Worm (Caenorhabditis elegans) whole organism, L4 larva: ENCODE results near the gene B0294.1.

Experiments
- F37D6.2 ChIP-seq: sonication (generic microtip); optimal IDR thresholded peaks from 2 replicates; lab custom pipeline; 2016; ENCODE audit warnings: mild to moderate bottlenecking, missing genetic modification characterization, missing compliant biosample characterization
- F49E8.2 ChIP-seq: sonication (generic microtip); optimal IDR thresholded peaks from 2 replicates; lab custom pipeline; 2016; ENCODE audit warnings: missing compliant biosample characterization, mild to moderate bottlenecking, missing genetic modification characterization, borderline replicate concordance
- T26A8.4 ChIP-seq: fragments of 200-800 bp; sonication (Bioruptor generic); IDR thresholded peaks from 2 replicates; pipeline ENCODE4 v1.3.6; 2022; ENCODE audit warnings: missing genetic modification characterization, missing compliant biosample characterization
- Y105C5A.15 ChIP-seq: fragments of 200-800 bp; sonication (Bioruptor generic); IDR thresholded peaks from 2 replicates; pipeline ENCODE4 v1.3.6; 2022; ENCODE audit warnings: missing genetic modification characterization, missing compliant biosample characterization
- Y75B8A.6 ChIP-seq: fragments of 200-800 bp; sonication (Bioruptor generic); IDR thresholded peaks from 2 replicates; pipeline ENCODE4 v1.3.6; 2022; ENCODE audit warnings: missing genetic modification reagents, missing genetic modification characterization, missing compliant biosample characterization
- aha-1 ChIP-seq: fragments of 150-350 bp; peaks from one replicate; lab custom pipeline; 2014; ENCODE audit warnings: missing biosample characterization, missing genetic modification characterization
- aly-2 ChIP-seq: sonication (generic microtip); optimal IDR thresholded peaks from 2 replicates; lab custom pipeline; 2018; ENCODE audit warnings: missing biosample characterization, missing genetic modification characterization
- ama-1 ChIP-seq: fragments of 150-350 bp; optimal IDR thresholded peaks from 2 replicates; lab custom pipeline; 2014; ENCODE audit warnings: inconsistent platforms, mixed read lengths
- arid-1 ChIP-seq: fragments of 200-800 bp; sonication (Bioruptor generic); conservative IDR thresholded peaks from 2 replicates; pipeline ENCODE4 v1.3.6; 2022; ENCODE audit warnings: missing genetic modification reagents, missing genetic modification characterization, missing compliant biosample characterization
- attf-4 ChIP-seq: sonication (generic microtip); optimal IDR thresholded peaks from 3 replicates; lab custom pipeline; 2017; ENCODE audit warnings: missing biosample characterization, missing genetic modification characterization
- ctbp-1 ChIP-seq: fragments of 200-800 bp; sonication (Bioruptor generic); IDR thresholded peaks from 2 replicates; pipeline ENCODE4 v1.3.6; 2022; ENCODE audit warnings: missing genetic modification reagents, missing genetic modification characterization, missing compliant biosample characterization
- dpl-1 ChIP-seq: fragments of 150-350 bp; optimal IDR thresholded peaks from 2 replicates; lab custom pipeline; 2014; ENCODE audit warnings: missing biosample characterization, missing genetic modification reagents, missing genetic modification characterization
- fkh-10 ChIP-seq: fragments of 150-350 bp; optimal IDR thresholded peaks from 2 replicates; lab custom pipeline; 2014; ENCODE audit warnings: missing biosample characterization, missing genetic modification reagents, missing genetic modification characterization
- hif-1 ChIP-seq, 2 experiments: sonication (generic microtip); optimal IDR thresholded peaks; 2 replicates each; lab custom pipeline; 2016 to 2017; ENCODE audit warnings: missing compliant biosample characterization in 2 of 2, missing genetic modification characterization in 2 of 2, missing genetic modification reagents in 2 of 2, missing genotype in 2 of 2, mild to moderate bottlenecking in 1 of 2
- hlh-11 ChIP-seq: fragments of 200-800 bp; sonication (Bioruptor generic); optimal IDR thresholded peaks from 2 replicates; lab custom pipeline; 2018; ENCODE audit warnings: mild to moderate bottlenecking, missing genetic modification characterization, missing compliant biosample characterization
- hlh-30 ChIP-seq: sonication (generic microtip); optimal IDR thresholded peaks from 2 replicates; lab custom pipeline; 2017; ENCODE audit warnings: antibody characterized with exemption, mild to moderate bottlenecking, missing genetic modification characterization, missing compliant biosample characterization; ENCODE audit not compliant: insufficient read depth
- hmg-1.1 ChIP-seq: fragments of 200-800 bp; sonication (Bioruptor generic); IDR thresholded peaks from 2 replicates; pipeline ENCODE4 v1.3.6; 2022; ENCODE audit warnings: missing genetic modification reagents, missing genetic modification characterization, missing compliant biosample characterization
- jun-1 ChIP-seq: fragments of 150-350 bp; optimal IDR thresholded peaks from 2 replicates; lab custom pipeline; 2014; ENCODE audit warnings: missing biosample characterization, missing genetic modification reagents, missing genetic modification characterization
- lim-7 ChIP-seq: fragments of 200-800 bp; sonication (Bioruptor generic); IDR thresholded peaks from 2 replicates; pipeline ENCODE4 v1.3.6; 2022; ENCODE audit warnings: missing genetic modification characterization, missing compliant biosample characterization
- lin-13 ChIP-seq: fragments of 150-350 bp; optimal IDR thresholded peaks from 2 replicates; lab custom pipeline; 2014; ENCODE audit warnings: missing biosample characterization, missing genetic modification reagents, missing genetic modification characterization
- lin-38 ChIP-seq: fragments of 200-800 bp; sonication (Bioruptor generic); IDR thresholded peaks from 2 replicates; pipeline ENCODE4 v1.3.6; 2022; ENCODE audit warnings: missing genetic modification reagents, missing genetic modification characterization, missing compliant biosample characterization
- lin-39 ChIP-seq: fragments of 150-350 bp; optimal IDR thresholded peaks from 2 replicates; lab custom pipeline; 2014; ENCODE audit warnings: missing biosample characterization, missing genetic modification reagents, missing genetic modification characterization
- madf-5 ChIP-seq, 2 experiments: fragments of 200-800 bp; sonication (Bioruptor generic); IDR thresholded peaks; 2 replicates each; pipeline ENCODE4 v1.3.6; 2022; ENCODE audit warnings: missing compliant biosample characterization in 2 of 2, missing genetic modification characterization in 2 of 2
- mep-1 ChIP-seq: fragments of 150-350 bp; sonication (generic microtip); optimal IDR thresholded peaks from 3 replicates; lab custom pipeline; 2014; ENCODE audit warnings: missing biosample characterization, missing genetic modification characterization
- mes-2 ChIP-seq: sonication (generic microtip); optimal IDR thresholded peaks from 2 replicates; lab custom pipeline; 2016; ENCODE audit warnings: missing genotype, mild to moderate bottlenecking, missing genetic modification characterization, missing compliant biosample characterization; ENCODE audit not compliant: poor library complexity, severe bottlenecking
- mxl-2 ChIP-seq: fragments of 200-800 bp; sonication (Bioruptor generic); conservative IDR thresholded peaks from 2 replicates; pipeline ENCODE4 v1.3.6; 2022; ENCODE audit warnings: missing genetic modification reagents, missing genetic modification characterization, missing compliant biosample characterization
- mxl-3 ChIP-seq: fragments of 200-800 bp; sonication (Bioruptor generic); optimal IDR thresholded peaks from 2 replicates; lab custom pipeline; 2018; ENCODE audit warnings: mild to moderate bottlenecking, missing genetic modification characterization, missing compliant biosample characterization
- nhr-10 ChIP-seq: fragments of 150-350 bp; optimal IDR thresholded peaks from 2 replicates; lab custom pipeline; 2014; ENCODE audit warnings: missing biosample characterization, missing genetic modification characterization
- nhr-11 ChIP-seq: fragments of 150-350 bp; optimal IDR thresholded peaks from 2 replicates; lab custom pipeline; 2014; ENCODE audit warnings: missing biosample characterization, missing genetic modification characterization
- nhr-111 ChIP-seq: fragments of 200-800 bp; sonication (Bioruptor generic); optimal IDR thresholded peaks from 2 replicates; lab custom pipeline; 2018; ENCODE audit warnings: mild to moderate bottlenecking, missing genetic modification characterization, missing compliant biosample characterization
- nhr-25 ChIP-seq: sonication (generic microtip); optimal IDR thresholded peaks from 2 replicates; lab custom pipeline; 2017; ENCODE audit warnings: missing genetic modification characterization, mild to moderate bottlenecking, missing compliant biosample characterization, antibody characterized with exemption, moderate library complexity, borderline replicate concordance; ENCODE audit not compliant: insufficient read depth
- nhr-28 ChIP-seq: fragments of 150-350 bp; optimal IDR thresholded peaks from 2 replicates; lab custom pipeline; 2014; ENCODE audit warnings: missing biosample characterization, missing genetic modification characterization
- nhr-41 ChIP-seq: fragments of 200-800 bp; sonication (Bioruptor generic); IDR thresholded peaks from 2 replicates; pipeline ENCODE4 v1.3.6; 2022; ENCODE audit warnings: missing genetic modification reagents, missing genetic modification characterization, missing compliant biosample characterization
- nhr-42 ChIP-seq: fragments of 200-800 bp; sonication (Bioruptor generic); IDR thresholded peaks from 2 replicates; pipeline ENCODE4 v1.3.6; 2022; ENCODE audit warnings: missing genetic modification characterization, missing compliant biosample characterization
- nhr-6 ChIP-seq: fragments of 150-350 bp; optimal IDR thresholded peaks from 2 replicates; lab custom pipeline; 2014; ENCODE audit warnings: missing biosample characterization, missing genetic modification characterization
- nhr-76 ChIP-seq: fragments of 150-350 bp; optimal IDR thresholded peaks from 2 replicates; lab custom pipeline; 2014; ENCODE audit warnings: missing biosample characterization, missing genetic modification characterization
- php-3 ChIP-seq: fragments of 200-800 bp; sonication (Bioruptor generic); IDR thresholded peaks from 2 replicates; pipeline ENCODE4 v1.3.6; 2022; ENCODE audit warnings: missing genetic modification reagents, missing genetic modification characterization, missing compliant biosample characterization
- pqm-1 ChIP-seq: sonication (generic microtip); optimal IDR thresholded peaks from 2 replicates; lab custom pipeline; 2017; ENCODE audit warnings: missing biosample characterization, missing genetic modification characterization
- rbr-2 ChIP-seq: sonication (generic microtip); optimal IDR thresholded peaks from 2 replicates; lab custom pipeline; 2016; ENCODE audit warnings: missing genotype, missing genetic modification characterization, missing compliant biosample characterization
- skn-1 ChIP-seq: fragments of 150-350 bp; optimal IDR thresholded peaks from 2 replicates; lab custom pipeline; 2014; ENCODE audit warnings: missing biosample characterization, missing genetic modification characterization
- snpc-4 ChIP-seq: fragments of 150-350 bp; optimal IDR thresholded peaks from 2 replicates; lab custom pipeline; 2014; ENCODE audit warnings: missing biosample characterization, missing genetic modification characterization
- spr-1 ChIP-seq: sonication (generic microtip); optimal IDR thresholded peaks from 2 replicates; lab custom pipeline; 2016; ENCODE audit warnings: mild to moderate bottlenecking, missing genetic modification characterization, missing compliant biosample characterization
- tag-97 ChIP-seq: fragments of 200-800 bp; sonication (Bioruptor generic); IDR thresholded peaks from 2 replicates; pipeline ENCODE4 v1.3.6; 2022; ENCODE audit warnings: missing genetic modification characterization, missing compliant biosample characterization
- unc-39 ChIP-seq: sonication (generic microtip); optimal IDR thresholded peaks from 2 replicates; lab custom pipeline; 2017; ENCODE audit warnings: missing biosample characterization, missing genetic modification characterization
- unc-62 ChIP-seq, 3 experiments: fragments of 150-350 bp in 1 of 3; sonication (generic microtip); optimal IDR thresholded peaks in 2 of 3; peaks in 1 of 3; 1 replicate in 1 of 3; 2 replicates in 2 of 3; lab custom pipeline; 2014 to 2017; ENCODE audit warnings: missing biosample characterization in 3 of 3, missing genetic modification characterization in 3 of 3, missing genetic modification reagents in 3 of 3, missing genotype in 1 of 3
- zip-11 ChIP-seq: fragments of 200-800 bp; sonication (Bioruptor generic); IDR thresholded peaks from 2 replicates; pipeline ENCODE4 v1.3.6; 2022; ENCODE audit warnings: missing genetic modification characterization, missing compliant biosample characterization
- ztf-11 ChIP-seq: fragments of 150-350 bp; optimal IDR thresholded peaks from 2 replicates; lab custom pipeline; 2014; ENCODE audit warnings: missing biosample characterization, missing genetic modification characterization

B0294.1 gene

ce11 chrX:1858616-1859015 is 38.5 kb downstream of the B0294.1 start (continued):
- TF ChIP-seq nhr-6 (tag; lab: Kevin White, UChicago) = peak; percentile 2
- peak; percentile 83 for TF ChIP-seq nhr-42
- TF ChIP-seq zip-11 (GFP tag; lab: Robert Waterston, UW) = no peak
- peak; percentile 28 for TF ChIP-seq lin-13 (GFP tag; lab: Kevin White, UChicago)
- TF ChIP-seq hif-1 (tag; optimal IDR thresholded peaks at IDR 0.05; lab: Kevin White, UChicago) = no peak
- TF ChIP-seq ctbp-1 (GFP tag; lab: Robert Waterston, UW) = peak; percentile 69
- TF ChIP-seq Y75B8A.6 = 0 out of 2 replicates have a peak, but pooled peaks have one; percentile 60
- TF ChIP-seq mes-2 (tag; lab: Kevin White, UChicago) = peak; percentile 80
- TF ChIP-seq spr-1 = peak; percentile 51
- TF ChIP-seq ama-1 (lab: Kevin White, UChicago) = no peak
- TF ChIP-seq nhr-111 (GFP tag; lab: Kevin White, UChicago) = peak; percentile 14
- TF ChIP-seq tag-97 (GFP tag; lab: Robert Waterston, UW) = 0 out of 2 replicates have a peak, but pooled peaks have one; percentile 18
- TF ChIP-seq nhr-41 (GFP tag; lab: Robert Waterston, UW) = no peak
- no peak for TF ChIP-seq lin-39 (tag; lab: Kevin White, UChicago)
- TF ChIP-seq aly-2 (tag; lab: Kevin White, UChicago) = no peak
- TF ChIP-seq fkh-10 (GFP tag; lab: Kevin White, UChicago) = no peak
- no peak for TF ChIP-seq snpc-4 (tag; lab: Kevin White, UChicago)
- peak; percentile 20 for TF ChIP-seq nhr-11 (tag; lab: Kevin White, UChicago)
- no peak for TF ChIP-seq F49E8.2 (tag; lab: Kevin White, UChicago)
- no peak for TF ChIP-seq skn-1
- no peak for TF ChIP-seq aha-1 (tag; lab: Kevin White, UChicago)
- TF ChIP-seq mxl-2 (GFP tag; lab: Robert Waterston, UW) = 0 out of 2 replicates have a peak, but pooled peaks have one; percentile 27
- TF ChIP-seq hlh-30 (tag; lab: Kevin White, UChicago) = peak; percentile 54

ce11 chrX:1857777-1858176 is 39.4 kb downstream of the B0294.1 start:
- TF ChIP-seq mxl-2 (GFP tag; lab: Robert Waterston, UW) = no peak
- TF ChIP-seq lim-7 (GFP tag; lab: Robert Waterston, UW) = no peak
- no peak for TF ChIP-seq spr-1
- TF ChIP-seq unc-39 (tag; lab: Kevin White, UChicago) = no peak

ce11 chrX:1856160-1856559 is 41.0 kb downstream of the B0294.1 start, which contains the start of gene ceh-39:
TSS of gene ceh-39 (minus strand) at chrX:1856172.
- peak; percentile 69 for TF ChIP-seq dpl-1
- TF ChIP-seq hmg-1.1 (GFP tag; lab: Robert Waterston, UW) = peak; percentile 68
- peak; percentile 70 for TF ChIP-seq mep-1
- TF ChIP-seq jun-1 = no peak
- TF ChIP-seq nhr-10 (tag; lab: Kevin White, UChicago) = no peak
- TF ChIP-seq F37D6.2 (tag; lab: Kevin White, UChicago) = peak; percentile 14
- no peak for TF ChIP-seq mxl-3 (GFP tag; lab: Kevin White, UChicago)
- TF ChIP-seq lin-38 (GFP tag; lab: Robert Waterston, UW) = peak; percentile 85
- no peak for TF ChIP-seq spr-1
- TF ChIP-seq hif-1 (tag; optimal IDR thresholded peaks at IDR 0.05; lab: Kevin White, UChicago) = peak in 1 of 2 experiments; percentile 32
- no peak for TF ChIP-seq php-3 (GFP tag; lab: Robert Waterston, UW)
- peak; percentile 62 for TF ChIP-seq mes-2 (tag; lab: Kevin White, UChicago)
- 0 out of 2 replicates have a peak, but pooled peaks have one; percentile 31 for TF ChIP-seq nhr-42
- peak; percentile 25 for TF ChIP-seq nhr-11 (tag; lab: Kevin White, UChicago)
- no peak for TF ChIP-seq attf-4 (tag; lab: Kevin White, UChicago)
- TF ChIP-seq pqm-1 (tag; lab: Kevin White, UChicago) = no peak
- TF ChIP-seq nhr-25 (tag; lab: Kevin White, UChicago) = no peak
- peak; percentile 69 for TF ChIP-seq rbr-2 (tag; lab: Kevin White, UChicago)
- no peak for TF ChIP-seq nhr-76
- TF ChIP-seq ztf-11 (tag; lab: Kevin White, UChicago) = no peak
- TF ChIP-seq nhr-28 (tag; lab: Kevin White, UChicago) = no peak
- peak; percentile 35 for TF ChIP-seq hlh-11
- no peak for TF ChIP-seq T26A8.4 (GFP tag; lab: Robert Waterston, UW)
- no peak for TF ChIP-seq madf-5 (GFP tag; IDR thresholded peaks at IDR 0.05; lab: Robert Waterston, UW)
- no peak for TF ChIP-seq arid-1 (GFP tag; lab: Robert Waterston, UW)
- TF ChIP-seq ctbp-1 (GFP tag; lab: Robert Waterston, UW) = no peak
- peak in 1 of 2 experiments; percentile 7 for TF ChIP-seq unc-62 (GFP tag; optimal IDR thresholded peaks at IDR 0.05 in 1 of 2; lab: Kevin White, UChicago)
- no peak for TF ChIP-seq unc-62 (tag; optimal IDR thresholded peaks at IDR 0.05; lab: Kevin White, UChicago)
- 0 out of 2 replicates have a peak, but pooled peaks have one; percentile 8 for TF ChIP-seq Y105C5A.15 (GFP tag; lab: Robert Waterston, UW)
